Fruit fly (Drosophila melanogaster) S2 (cell line): Measurements from ENCODE around the gene hid.

Experiments
- CG8478 ChIP-seq: fragments of >200 bp; optimal IDR thresholded peaks from 2 replicates; lab custom pipeline; 2018
- CTCF ChIP-seq, 2 experiments: fragments of >200 bp; optimal IDR thresholded peaks; 2 replicates each; lab custom pipeline; 2018

The hid gene

dm6 chr3L:18172064-18172696 lies 13.3 kb downstream of the hid start:
- TF ChIP-seq CTCF (optimal IDR thresholded peaks at IDR 0.05; lab: Kevin White, UChicago) (no peak), CG8478 (lab: Kevin White, UChicago) (no peak)

DNA sequence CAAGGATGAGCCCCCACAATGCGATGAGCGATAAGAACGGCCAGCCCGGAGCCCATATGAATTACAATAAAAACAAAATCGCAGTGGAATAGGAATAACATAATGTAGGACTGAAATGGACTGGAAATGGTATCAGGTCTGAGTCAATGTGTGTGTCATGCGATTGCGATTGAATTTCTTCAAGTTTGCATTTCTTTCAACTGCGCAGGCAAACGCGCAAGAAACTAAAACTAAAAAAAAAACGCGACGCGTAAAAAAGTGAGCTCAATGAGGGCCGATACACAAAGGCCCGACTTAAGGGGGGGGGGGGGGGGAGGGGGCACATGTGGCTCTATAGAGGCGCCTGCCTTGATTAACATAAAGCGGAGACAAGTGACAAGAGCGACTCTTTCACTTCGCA lies 14.3 kb downstream of the hid start:
- TF ChIP-seq CG8478 (lab: Kevin White, UChicago) = no peak
- no peak for TF ChIP-seq CTCF (optimal IDR thresholded peaks at IDR 0.05; lab: Kevin White, UChicago)

dm6 chr3L:18166977-18167528 lies 18.4 kb downstream of the hid start:
- TF ChIP-seq CTCF (optimal IDR thresholded peaks at IDR 0.05; lab: Kevin White, UChicago) (peak; percentile 48 to 55), CG8478 (lab: Kevin White, UChicago) (no peak)

dm6 chr3L:18164804-18165203 lies 20.6 kb downstream of the hid start:
- TF ChIP-seq CG8478 (lab: Kevin White, UChicago) (no peak), CTCF (optimal IDR thresholded peaks at IDR 0.05; lab: Kevin White, UChicago) (no peak)

DNA sequence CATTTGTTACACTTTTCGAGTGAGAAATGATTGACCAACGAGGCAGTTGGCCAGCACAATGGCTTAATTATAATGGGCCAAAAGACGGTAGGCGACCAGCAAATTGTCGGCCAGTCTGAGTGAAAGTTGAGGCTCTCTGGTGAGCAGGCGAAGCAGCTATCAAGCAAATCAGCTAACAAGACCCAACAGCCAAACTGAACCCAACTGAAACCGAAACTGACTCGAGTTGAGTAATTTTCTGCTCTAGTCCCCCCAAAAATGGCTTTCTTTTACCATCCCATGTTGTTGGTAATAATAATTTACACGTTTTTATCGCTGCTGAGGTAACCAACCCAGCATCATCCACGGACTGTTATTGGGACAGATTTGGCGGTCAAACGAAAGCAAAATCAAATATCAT lies 22.3 kb downstream of the hid start:
- TF ChIP-seq CTCF (optimal IDR thresholded peaks at IDR 0.05; lab: Kevin White, UChicago) (no peak), CG8478 (lab: Kevin White, UChicago) (no peak)

dm6 chr3L:18162174-18162690 lies 23.2 kb downstream of the hid start, which contains the start of gene CG13699:
TSS of gene CG13699 (minus strand) at chr3L:18162522.
- TF ChIP-seq CTCF (optimal IDR thresholded peaks at IDR 0.05; lab: Kevin White, UChicago) = no peak
- TF ChIP-seq CG8478 (lab: Kevin White, UChicago) = no peak

dm6 chr3L:18161175-18161574 lies 24.3 kb downstream of the hid start:
- TF ChIP-seq CG8478 (lab: Kevin White, UChicago) = no peak
- TF ChIP-seq CTCF (optimal IDR thresholded peaks at IDR 0.05; lab: Kevin White, UChicago) = peak; percentile 65 to 80

dm6 chr3L:18154140-18154539 lies 31.3 kb downstream of the hid start:
- TF ChIP-seq CG8478 (lab: Kevin White, UChicago) = no peak
- TF ChIP-seq CTCF (optimal IDR thresholded peaks at IDR 0.05; lab: Kevin White, UChicago) = peak in 1 of 2 experiments; percentile 37

DNA sequence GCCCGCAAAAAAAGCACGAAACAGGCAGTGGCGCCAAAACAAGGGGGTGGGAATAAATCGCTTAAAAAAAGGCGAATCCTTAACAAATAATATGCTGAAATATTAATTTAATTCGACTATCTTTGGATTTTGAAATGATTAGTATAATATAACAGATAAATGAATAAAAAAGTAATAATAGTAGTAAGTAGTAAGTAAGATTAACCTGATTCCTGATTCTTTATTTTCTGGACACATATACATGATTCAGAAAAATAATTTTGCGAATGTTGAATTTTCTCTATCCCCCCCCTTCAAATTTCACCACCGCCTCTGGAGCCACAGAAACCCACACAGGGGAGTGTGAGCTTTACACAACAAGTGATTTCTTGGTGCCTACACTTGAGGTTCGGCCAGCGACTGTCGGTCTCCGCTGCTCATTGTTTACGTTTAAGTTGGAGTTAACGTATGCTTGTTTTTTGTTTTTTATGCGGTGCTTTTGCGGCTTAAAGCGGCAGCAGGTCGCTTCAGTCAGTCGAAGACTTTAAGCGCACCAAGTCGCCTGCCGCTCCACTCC lies 36.9 kb downstream of the hid start, which contains the start of gene CG7330:
TSS of gene CG7330 (plus strand) at position 506 of the 556 bp plus-strand sequence.
- TF ChIP-seq CTCF (optimal IDR thresholded peaks at IDR 0.05; lab: Kevin White, UChicago) = no peak
- no peak for TF ChIP-seq CG8478 (lab: Kevin White, UChicago)

DNA sequence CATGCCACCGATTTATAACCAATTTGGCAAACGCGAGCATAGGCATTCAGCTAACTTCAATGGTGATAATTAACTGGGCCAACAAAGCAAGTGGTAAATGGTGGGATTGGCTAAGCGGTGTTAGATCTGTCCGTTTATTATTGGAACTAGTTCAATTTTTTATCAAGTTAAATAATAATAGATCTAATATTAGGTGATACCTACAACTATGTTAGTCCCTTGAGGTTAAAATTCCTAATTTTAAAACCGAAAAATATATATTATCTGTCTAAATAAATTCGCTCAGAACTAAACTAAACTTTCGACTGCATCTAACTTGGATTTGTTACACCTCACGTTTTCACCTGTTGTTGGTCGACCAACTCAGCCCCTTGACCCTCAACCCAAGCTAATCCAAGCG lies 37.8 kb downstream of the hid start:
- TF ChIP-seq CTCF (optimal IDR thresholded peaks at IDR 0.05; lab: Kevin White, UChicago) (no peak), CG8478 (lab: Kevin White, UChicago) (no peak)

DNA sequence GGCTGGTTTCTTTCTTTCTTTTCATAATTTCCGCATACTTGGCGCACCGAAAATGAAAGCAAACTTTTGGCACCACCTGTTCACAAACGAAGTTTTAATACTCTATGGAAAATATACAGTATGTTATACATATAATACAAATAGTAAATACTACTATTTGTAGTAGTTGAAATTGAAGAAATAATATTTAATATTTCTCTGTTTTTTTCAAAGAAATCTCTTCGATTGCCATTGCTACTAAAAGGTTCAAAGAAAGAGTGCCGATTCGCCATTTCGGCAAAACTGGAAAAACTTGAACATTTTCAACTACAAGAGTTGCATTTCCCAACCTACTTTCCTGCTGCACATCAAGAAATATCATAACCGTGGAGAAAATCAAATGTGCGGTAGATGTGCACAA lies 38.6 kb downstream of the hid start:
- TF ChIP-seq CG8478 (lab: Kevin White, UChicago) (no peak), CTCF (optimal IDR thresholded peaks at IDR 0.05; lab: Kevin White, UChicago) (no peak)

dm6 chr3L:18144620-18145019 lies 40.8 kb downstream of the hid start:
- TF ChIP-seq CG8478 (lab: Kevin White, UChicago) (no peak), CTCF (optimal IDR thresholded peaks at IDR 0.05; lab: Kevin White, UChicago) (no peak)

dm6 chr3L:18142969-18143368 lies 42.5 kb downstream of the hid start:
- TF ChIP-seq CTCF (optimal IDR thresholded peaks at IDR 0.05; lab: Kevin White, UChicago) (no peak), CG8478 (lab: Kevin White, UChicago) (no peak)

DNA sequence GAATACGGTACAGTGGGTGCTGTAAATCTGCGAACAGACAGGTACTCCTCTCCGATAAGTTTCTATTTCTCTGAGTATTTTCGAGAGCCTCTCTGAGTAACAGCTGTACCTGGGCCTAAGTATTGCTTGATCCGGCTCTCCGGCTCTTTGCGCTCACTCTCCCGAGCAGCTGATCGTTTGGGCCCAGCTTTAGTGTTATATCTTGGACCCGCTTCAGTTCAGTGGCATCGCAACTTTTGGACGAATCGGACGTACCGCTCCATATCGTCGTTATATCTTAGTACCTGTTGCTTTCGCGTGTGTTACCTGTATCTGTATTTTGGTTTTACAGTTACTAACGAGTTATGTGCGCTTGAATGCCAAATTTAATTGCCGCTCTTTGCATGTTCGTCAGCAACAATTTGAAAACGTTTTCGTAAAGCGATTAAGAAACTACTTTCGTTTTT lies 46.2 kb downstream of the hid start, which contains the start of gene geko:
TSS of gene geko (plus strand) at position 219 of the 446 bp plus-strand sequence.
- TF ChIP-seq CG8478 (lab: Kevin White, UChicago) (no peak), CTCF (optimal IDR thresholded peaks at IDR 0.05; lab: Kevin White, UChicago) (no peak)

DNA sequence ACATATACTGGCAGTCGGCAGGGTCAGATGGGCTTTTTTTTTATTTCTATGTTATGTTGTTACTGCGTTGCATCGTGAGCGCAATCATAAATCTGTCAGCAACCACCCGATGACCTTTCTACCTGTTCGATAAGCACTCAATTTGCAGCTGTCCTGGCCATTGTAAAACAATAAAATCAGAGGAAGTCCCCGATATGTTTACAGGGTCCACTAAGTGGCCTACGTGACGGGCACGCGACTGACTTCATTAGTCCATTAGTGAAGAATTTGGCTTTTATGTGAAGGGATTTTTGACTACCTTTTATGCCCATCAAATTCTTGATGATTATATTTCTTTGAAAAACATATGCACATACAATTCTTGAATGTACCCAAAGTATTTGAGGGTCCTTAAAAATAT lies 47.2 kb downstream of the hid start:
- TF ChIP-seq CG8478 (lab: Kevin White, UChicago) (no peak), CTCF (optimal IDR thresholded peaks at IDR 0.05; lab: Kevin White, UChicago) (no peak)
